Worm (Caenorhabditis elegans) whole organism, L1 larva: ENCODE measurements around the gene Y43F8B.7.
"Not testable (repeated sequence)": the region's sequence is repeated elsewhere in the genome, so short reads cannot be mapped to it uniquely, and the experiment has no call there.

ENCODE experiments used
- C16A3.4 ChIP-seq: fragments of 150-350 bp; optimal IDR thresholded peaks from 2 replicates; lab custom pipeline; 2014; ENCODE audit warnings: missing biosample characterization, missing genetic modification characterization
- efl-1 ChIP-seq, 4 experiments: fragments of 150-350 bp; optimal IDR thresholded peaks in 3 of 4; peaks in 1 of 4; 1 replicate in 1 of 4; 2 replicates in 3 of 4; lab custom pipeline; 2014; ENCODE audit warnings: missing biosample characterization in 2 of 4, missing genetic modification characterization in 2 of 4, missing genetic modification reagents in 2 of 4
- jun-1 ChIP-seq: fragments of 150-350 bp; optimal IDR thresholded peaks from 2 replicates; lab custom pipeline; 2014; ENCODE audit warnings: missing biosample characterization, missing genetic modification reagents, missing genetic modification characterization
- nhr-77 ChIP-seq: fragments of 150-350 bp; optimal IDR thresholded peaks from 2 replicates; lab custom pipeline; 2014; ENCODE audit warnings: missing biosample characterization, missing genetic modification characterization
- skn-1 ChIP-seq: fragments of 150-350 bp; optimal IDR thresholded peaks from 2 replicates; lab custom pipeline; 2014; ENCODE audit warnings: missing biosample characterization, missing genetic modification characterization
- ztf-4 ChIP-seq: fragments of 150-350 bp; optimal IDR thresholded peaks from 2 replicates; lab custom pipeline; 2014; ENCODE audit warnings: missing biosample characterization, missing genetic modification characterization

ce11 chrV:19466775-19467174 is 23.8 kb upstream of the Y43F8B.7 start:
- not testable (repeated sequence) for TF ChIP-seq jun-1; ztf-4 (tag; lab: Kevin White, UChicago); nhr-77 (tag; lab: Kevin White, UChicago); skn-1 (tag; lab: Kevin White, UChicago); C16A3.4 (tag; lab: Kevin White, UChicago); efl-1 (optimal IDR thresholded peaks at IDR 0.05; lab: Kevin White, UChicago); efl-1 (GFP tag; optimal IDR thresholded peaks at IDR 0.05 in 1 of 2; lab: Kevin White, UChicago)
